Fruit fly (Drosophila melanogaster) whole organism: ENCODE measurements around the gene Jhbp13.

Experiments
- CG8478 ChIP-seq: fragments of >200 bp; optimal IDR thresholded peaks from 2 replicates; lab custom pipeline; 2018; ENCODE audit warnings: inconsistent platforms
- Dll ChIP-seq: fragments of >200 bp; optimal IDR thresholded peaks from 2 replicates; lab custom pipeline; 2017
- EcR ChIP-seq, 2 experiments: fragments of >200 bp; optimal IDR thresholded peaks; 2 replicates each; lab custom pipeline; 2017; ENCODE audit warnings: missing biosample characterization in 2 of 2, missing genetic modification characterization in 2 of 2, missing genetic modification reagents in 2 of 2
- pan ChIP-seq: fragments of >200 bp; optimal IDR thresholded peaks from 2 replicates; lab custom pipeline; 2017
- psq ChIP-seq: fragments of >200 bp; optimal IDR thresholded peaks from 2 replicates; lab custom pipeline; 2017
- usp ChIP-seq: fragments of >200 bp; optimal IDR thresholded peaks from 2 replicates; lab custom pipeline; 2017; ENCODE audit warnings: missing biosample characterization, missing genetic modification characterization, mixed read lengths

Gene Jhbp13

dm6 chr2L:13239689-13240088 is at the start of gene Jhbp13:
TSS of gene Jhbp13 (plus strand) at chr2L:13239989.
- no peak for TF ChIP-seq CG8478 (lab: Kevin White, UChicago)
- no peak for TF ChIP-seq Dll (lab: Kevin White, UChicago)
- TF ChIP-seq psq (lab: Kevin White, UChicago), result no peak
- TF ChIP-seq EcR (GFP tag; optimal IDR thresholded peaks at IDR 0.05; lab: Kevin White, UChicago), result no peak
- TF ChIP-seq usp, result no peak
- no peak for TF ChIP-seq pan

DNA sequence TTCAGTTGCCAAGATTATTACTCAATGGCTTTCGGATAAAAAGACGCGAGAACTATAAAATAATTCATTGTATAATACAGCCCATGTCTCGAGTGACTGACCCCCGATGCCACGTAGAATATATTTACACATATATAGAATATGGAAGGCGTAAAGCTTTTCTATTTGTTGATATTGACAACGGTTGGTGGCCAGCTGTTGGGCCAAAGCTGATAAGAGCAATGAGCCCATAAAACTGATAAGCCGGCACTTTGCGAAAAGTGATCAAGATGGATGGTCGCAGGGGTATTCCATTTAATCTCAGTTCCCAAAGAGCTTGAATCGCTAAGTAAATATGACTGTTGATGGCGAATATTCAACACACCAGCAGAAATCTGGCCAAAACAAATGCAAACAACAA is 49.3 kb upstream of the Jhbp13 start:
- TF ChIP-seq usp (no peak), EcR (GFP tag; optimal IDR thresholded peaks at IDR 0.05; lab: Kevin White, UChicago) (no peak), pan (no peak), psq (lab: Kevin White, UChicago) (no peak), Dll (lab: Kevin White, UChicago) (no peak), CG8478 (lab: Kevin White, UChicago) (no peak)

dm6 chr2L:13191052-13191678 is 48.6 kb upstream of the Jhbp13 start:
- TF ChIP-seq psq (lab: Kevin White, UChicago) (no peak), EcR (GFP tag; optimal IDR thresholded peaks at IDR 0.05; lab: Kevin White, UChicago) (no peak), Dll (lab: Kevin White, UChicago) (no peak), pan (no peak), usp (no peak), CG8478 (lab: Kevin White, UChicago) (no peak)

- TF ChIP-seq psq (lab: Kevin White, UChicago) (no peak), Dll (lab: Kevin White, UChicago) (no peak), pan (no peak), usp (no peak), EcR (GFP tag; optimal IDR thresholded peaks at IDR 0.05; lab: Kevin White, UChicago) (no peak), CG8478 (lab: Kevin White, UChicago) (no peak)
These were observed 47.9 kb upstream of the Jhbp13 start, which contains the start of the genes CG16974 and Edem2 for dm6 chr2L:13191894-13192293. TSS of gene CG16974 (minus strand) at chr2L:13191979. TSS of gene Edem2 (plus strand) at chr2L:13192201.

- TF ChIP-seq pan, result no peak
- no peak for TF ChIP-seq Dll (lab: Kevin White, UChicago)
- TF ChIP-seq psq (lab: Kevin White, UChicago), result no peak
- TF ChIP-seq EcR (GFP tag; optimal IDR thresholded peaks at IDR 0.05; lab: Kevin White, UChicago), result no peak
These were observed 44.0 kb upstream of the Jhbp13 start for dm6 chr2L:13195822-13196221.

dm6 chr2L:13202960-13203436 is 36.8 kb upstream of the Jhbp13 start, which contains the start of gene CG16972:
TSS of gene CG16972 (minus strand) at chr2L:13203295.
- TF ChIP-seq Dll (lab: Kevin White, UChicago) (no peak), pan (no peak), CG8478 (lab: Kevin White, UChicago) (no peak), EcR (GFP tag; optimal IDR thresholded peaks at IDR 0.05; lab: Kevin White, UChicago) (no peak), usp (no peak), psq (lab: Kevin White, UChicago) (no peak)

dm6 chr2L:13203437-13204137 is 36.2 kb upstream of the Jhbp13 start, which contains the start of gene Pect:
TSS of gene Pect (plus strand) at chr2L:13203762.
- TF ChIP-seq EcR (GFP tag; optimal IDR thresholded peaks at IDR 0.05; lab: Kevin White, UChicago), result no peak
- no peak for TF ChIP-seq psq (lab: Kevin White, UChicago)
- no peak for TF ChIP-seq Dll (lab: Kevin White, UChicago)
- no peak for TF ChIP-seq CG8478 (lab: Kevin White, UChicago)
- no peak for TF ChIP-seq pan
- no peak for TF ChIP-seq usp

- no peak for TF ChIP-seq psq (lab: Kevin White, UChicago)
These were observed 35.6 kb upstream of the Jhbp13 start for dm6 chr2L:13204151-13204550.

dm6 chr2L:13205256-13205655 is 34.5 kb upstream of the Jhbp13 start:
- TF ChIP-seq usp, result no peak
- TF ChIP-seq CG8478 (lab: Kevin White, UChicago), result no peak
- no peak for TF ChIP-seq psq (lab: Kevin White, UChicago)
- TF ChIP-seq EcR (GFP tag; optimal IDR thresholded peaks at IDR 0.05; lab: Kevin White, UChicago), result no peak

DNA sequence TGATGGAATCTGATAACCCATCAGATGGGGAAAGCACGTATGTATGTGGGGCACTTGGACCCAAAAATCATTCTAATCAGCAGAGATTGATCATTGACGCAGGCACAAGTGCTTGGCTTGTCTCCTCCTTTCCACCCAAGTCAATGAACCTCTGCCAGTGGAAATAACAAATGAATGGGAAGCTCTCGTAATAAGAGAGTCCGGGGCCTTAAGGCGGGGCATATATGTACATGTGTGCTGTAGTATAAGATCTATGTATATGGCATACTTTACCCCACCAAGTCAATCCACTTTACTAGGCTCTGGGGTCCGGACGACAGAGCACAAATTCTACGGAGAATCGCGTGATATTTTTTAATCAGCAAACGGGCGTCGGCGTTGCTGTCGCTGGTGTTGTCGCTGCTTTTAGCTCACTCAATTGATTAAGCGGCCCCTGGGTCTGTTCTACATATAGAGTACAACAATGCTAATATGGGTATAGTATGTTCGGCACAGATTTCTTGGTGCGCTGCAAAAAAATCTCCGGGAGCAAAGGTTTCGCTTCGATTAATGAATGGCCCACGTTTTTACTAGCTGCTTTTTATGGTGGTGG is 33.6 kb upstream of the Jhbp13 start:
- TF ChIP-seq Dll (lab: Kevin White, UChicago) (no peak), EcR (GFP tag; optimal IDR thresholded peaks at IDR 0.05; lab: Kevin White, UChicago) (peak in 1 of 2 experiments; percentile 82), pan (peak; percentile 22), psq (lab: Kevin White, UChicago) (no peak)

dm6 chr2L:13206857-13207463 is 32.8 kb upstream of the Jhbp13 start:
- TF ChIP-seq EcR (GFP tag; optimal IDR thresholded peaks at IDR 0.05; lab: Kevin White, UChicago) (no peak), pan (no peak), Dll (lab: Kevin White, UChicago) (no peak), psq (lab: Kevin White, UChicago) (no peak), usp (no peak), CG8478 (lab: Kevin White, UChicago) (no peak)
